Worm (Caenorhabditis elegans) whole organism, L1 larva: ENCODE data around the gene rab-14.

ENCODE experiments used
- C34B4.2 ChIP-seq: sonication (generic microtip); optimal IDR thresholded peaks from 2 replicates; lab custom pipeline; 2017; ENCODE audit warnings: mild to moderate bottlenecking, missing genetic modification characterization, missing compliant biosample characterization
- Y116A8C.19 ChIP-seq: sonication (generic microtip); optimal IDR thresholded peaks from 2 replicates; lab custom pipeline; 2016; ENCODE audit warnings: missing compliant biosample characterization, missing genetic modification characterization, borderline replicate concordance
- aha-1 ChIP-seq: fragments of 150-350 bp; optimal IDR thresholded peaks from 2 replicates; lab custom pipeline; 2014; ENCODE audit warnings: missing biosample characterization, missing genetic modification characterization
- aly-2 ChIP-seq: fragments of 150-350 bp; optimal IDR thresholded peaks from 2 replicates; lab custom pipeline; 2014; ENCODE audit warnings: missing biosample characterization, missing genetic modification characterization
- blmp-1 ChIP-seq: fragments of 150-350 bp; optimal IDR thresholded peaks from 2 replicates; lab custom pipeline; 2014; ENCODE audit warnings: missing biosample characterization, missing genetic modification characterization
- ceh-63 ChIP-seq: fragments of 200-800 bp; sonication (Bioruptor generic); optimal IDR thresholded peaks from 2 replicates; lab custom pipeline; 2018; ENCODE audit warnings: mild to moderate bottlenecking, missing genetic modification characterization, missing compliant biosample characterization
- ceh-82 ChIP-seq, 3 experiments: fragments of 150-350 bp in 1 of 3; sonication (generic microtip) in 2 of 3; optimal IDR thresholded peaks; 2 replicates each; lab custom pipeline; 2014 to 2017; ENCODE audit warnings: missing biosample characterization in 3 of 3, missing genetic modification characterization in 3 of 3
- ceh-88 ChIP-seq: fragments of 200-800 bp; sonication (Bioruptor generic); IDR thresholded peaks from 2 replicates; pipeline ENCODE4 v1.3.6; 2022; ENCODE audit warnings: missing genetic modification characterization, missing compliant biosample characterization
- ces-1 ChIP-seq: fragments of 150-350 bp; optimal IDR thresholded peaks from 2 replicates; lab custom pipeline; 2014; ENCODE audit warnings: missing biosample characterization, missing genetic modification reagents, missing genetic modification characterization
- dsc-1 ChIP-seq: sonication (generic microtip); optimal IDR thresholded peaks from 2 replicates; lab custom pipeline; 2016; ENCODE audit warnings: mild to moderate bottlenecking, missing genetic modification characterization, missing compliant biosample characterization
- egl-13 ChIP-seq: sonication (generic microtip); optimal IDR thresholded peaks from 2 replicates; lab custom pipeline; 2016; ENCODE audit warnings: missing genotype, missing genetic modification reagents, missing genetic modification characterization, missing compliant biosample characterization
- egl-27 ChIP-seq, 2 experiments: fragments of 150-350 bp in 1 of 2; sonication (generic microtip); optimal IDR thresholded peaks; 3 replicates each; lab custom pipeline; 2017 to 2018; ENCODE audit warnings: missing biosample characterization in 2 of 2, missing genetic modification characterization in 2 of 2, missing genetic modification reagents in 2 of 2
- elt-2 ChIP-seq: sonication (generic microtip); optimal IDR thresholded peaks from 2 replicates; lab custom pipeline; 2016; ENCODE audit warnings: missing genetic modification characterization, mild to moderate bottlenecking, inconsistent platforms, missing compliant biosample characterization, missing genetic modification reagents
- fkh-10 ChIP-seq: sonication (generic microtip); optimal IDR thresholded peaks from 2 replicates; lab custom pipeline; 2017; ENCODE audit warnings: missing biosample characterization, missing genetic modification reagents, missing genetic modification characterization
- fkh-8 ChIP-seq: sonication (generic microtip); optimal IDR thresholded peaks from 2 replicates; lab custom pipeline; 2016; ENCODE audit warnings: mild to moderate bottlenecking, missing genetic modification characterization, missing compliant biosample characterization
- fos-1 ChIP-seq: fragments of 150-350 bp; optimal IDR thresholded peaks from 2 replicates; lab custom pipeline; 2014; ENCODE audit warnings: missing biosample characterization, missing genetic modification characterization
- hlh-17 ChIP-seq: fragments of 200-800 bp; sonication (Bioruptor generic); optimal IDR thresholded peaks from 2 replicates; lab custom pipeline; 2018; ENCODE audit warnings: missing genetic modification characterization, mild to moderate bottlenecking, missing compliant biosample characterization, moderate library complexity, borderline replicate concordance
- hlh-4 ChIP-seq: sonication (generic microtip); optimal IDR thresholded peaks from 2 replicates; lab custom pipeline; 2016; ENCODE audit warnings: mild to moderate bottlenecking, missing genetic modification characterization, missing compliant biosample characterization
- irx-1 ChIP-seq: sonication (generic microtip); optimal IDR thresholded peaks from 2 replicates; lab custom pipeline; 2016; ENCODE audit warnings: missing genetic modification characterization, missing compliant biosample characterization
- isw-1 ChIP-seq: fragments of 200-800 bp; sonication (Bioruptor generic); IDR thresholded peaks from 2 replicates; pipeline ENCODE4 v1.3.6; 2022; ENCODE audit warnings: missing genetic modification characterization, missing compliant biosample characterization
- jun-1 ChIP-seq: fragments of 150-350 bp; optimal IDR thresholded peaks from 2 replicates; lab custom pipeline; 2014; ENCODE audit warnings: missing biosample characterization, missing genetic modification reagents, missing genetic modification characterization
- lin-15B ChIP-seq: fragments of 150-350 bp; sonication (generic microtip); optimal IDR thresholded peaks from 3 replicates; lab custom pipeline; 2014; ENCODE audit warnings: missing biosample characterization, missing genetic modification characterization
- lin-35 ChIP-seq, 2 experiments: fragments of 150-350 bp; optimal IDR thresholded peaks; 2 replicates each; lab custom pipeline; 2014; ENCODE audit warnings: missing biosample characterization in 2 of 2, missing genetic modification characterization in 2 of 2, missing genetic modification reagents in 2 of 2
- lin-39 ChIP-seq: fragments of 150-350 bp; optimal IDR thresholded peaks from 2 replicates; lab custom pipeline; 2014; ENCODE audit warnings: missing biosample characterization, missing genetic modification reagents, missing genetic modification characterization
- lir-3 ChIP-seq: sonication (generic microtip); optimal IDR thresholded peaks from 2 replicates; lab custom pipeline; 2016; ENCODE audit warnings: mild to moderate bottlenecking, missing genetic modification characterization, moderate library complexity, missing compliant biosample characterization; ENCODE audit not compliant: poor library complexity
- mab-9 ChIP-seq: fragments of 200-800 bp; sonication (Bioruptor generic); IDR thresholded peaks from 2 replicates; pipeline ENCODE4 v1.3.6; 2022; ENCODE audit warnings: missing genetic modification reagents, missing genetic modification characterization, missing compliant biosample characterization
- mdl-1 ChIP-seq, 2 experiments: fragments of 150-350 bp; optimal IDR thresholded peaks; 2 replicates each; lab custom pipeline; 2014 to 2017; ENCODE audit warnings: missing biosample characterization in 2 of 2, missing genetic modification characterization in 2 of 2, inconsistent platforms in 1 of 2
- mef-2 ChIP-seq: fragments of 150-350 bp; optimal IDR thresholded peaks from 2 replicates; lab custom pipeline; 2014; ENCODE audit warnings: missing biosample characterization, missing genetic modification characterization
- mep-1 ChIP-seq: fragments of 150-350 bp; optimal IDR thresholded peaks from 2 replicates; lab custom pipeline; 2014; ENCODE audit warnings: missing biosample characterization, missing genetic modification characterization
- nhr-11 ChIP-seq: fragments of 150-350 bp; optimal IDR thresholded peaks from 2 replicates; lab custom pipeline; 2014; ENCODE audit warnings: missing biosample characterization, missing genetic modification characterization
- nhr-19 ChIP-seq: fragments of 200-800 bp; sonication (Bioruptor generic); conservative IDR thresholded peaks from 2 replicates; pipeline ENCODE4 v1.3.6; 2022; ENCODE audit warnings: missing genetic modification characterization, missing compliant biosample characterization
- nhr-20 ChIP-seq: sonication (generic microtip); optimal IDR thresholded peaks from 2 replicates; lab custom pipeline; 2016; ENCODE audit warnings: mild to moderate bottlenecking, missing genetic modification characterization, missing compliant biosample characterization
- nhr-237 ChIP-seq: fragments of 150-350 bp; optimal IDR thresholded peaks from 2 replicates; lab custom pipeline; 2014; ENCODE audit warnings: missing biosample characterization, missing genetic modification characterization
- nhr-28 ChIP-seq: fragments of 150-350 bp; optimal IDR thresholded peaks from 2 replicates; lab custom pipeline; 2014; ENCODE audit warnings: missing biosample characterization, missing genetic modification characterization
- nhr-47 ChIP-seq: sonication (generic microtip); optimal IDR thresholded peaks from 2 replicates; lab custom pipeline; 2016; ENCODE audit warnings: mild to moderate bottlenecking, missing genetic modification characterization, moderate library complexity, missing compliant biosample characterization
- nhr-71 ChIP-seq: sonication (generic microtip); optimal IDR thresholded peaks from 2 replicates; lab custom pipeline; 2016; ENCODE audit warnings: mild to moderate bottlenecking, missing genetic modification characterization, moderate library complexity, missing compliant biosample characterization
- nhr-76 ChIP-seq: sonication (generic microtip); optimal IDR thresholded peaks from 2 replicates; lab custom pipeline; 2017; ENCODE audit warnings: missing biosample characterization, missing genetic modification characterization
- nhr-77 ChIP-seq: fragments of 150-350 bp; optimal IDR thresholded peaks from 2 replicates; lab custom pipeline; 2014; ENCODE audit warnings: missing biosample characterization, missing genetic modification characterization
- nhr-84 ChIP-seq: sonication (generic microtip); optimal IDR thresholded peaks from 2 replicates; lab custom pipeline; 2017; ENCODE audit warnings: missing biosample characterization, missing genetic modification characterization
- pqm-1 ChIP-seq: sonication (generic microtip); optimal IDR thresholded peaks from 3 replicates; lab custom pipeline; 2017; ENCODE audit warnings: missing biosample characterization, missing genetic modification characterization
- skn-1 ChIP-seq: fragments of 150-350 bp; optimal IDR thresholded peaks from 2 replicates; lab custom pipeline; 2014; ENCODE audit warnings: missing biosample characterization, missing genetic modification characterization
- snpc-4 ChIP-seq: fragments of 150-350 bp; optimal IDR thresholded peaks from 2 replicates; lab custom pipeline; 2014; ENCODE audit warnings: missing biosample characterization, missing genetic modification characterization
- snu-23 ChIP-seq: sonication (generic microtip); optimal IDR thresholded peaks from 2 replicates; lab custom pipeline; 2016; ENCODE audit warnings: missing genetic modification characterization, missing compliant biosample characterization
- sox-4 ChIP-seq: sonication (generic microtip); optimal IDR thresholded peaks from 2 replicates; lab custom pipeline; 2016; ENCODE audit warnings: missing genetic modification characterization, missing compliant biosample characterization
- sup-37 ChIP-seq: fragments of 200-800 bp; sonication (Bioruptor generic); optimal IDR thresholded peaks from 2 replicates; lab custom pipeline; 2018; ENCODE audit warnings: mild to moderate bottlenecking, missing genetic modification characterization, missing compliant biosample characterization
- swsn-7 ChIP-seq: sonication (generic microtip); optimal IDR thresholded peaks from 2 replicates; lab custom pipeline; 2016; ENCODE audit warnings: missing genetic modification characterization, missing compliant biosample characterization
- unc-130 ChIP-seq: fragments of 150-350 bp; optimal IDR thresholded peaks from 2 replicates; lab custom pipeline; 2017; ENCODE audit warnings: missing biosample characterization, missing genetic modification characterization, inconsistent platforms
- unc-30 ChIP-seq: sonication (generic microtip); optimal IDR thresholded peaks from 2 replicates; lab custom pipeline; 2017; ENCODE audit warnings: missing biosample characterization, missing genetic modification characterization
- unc-86 ChIP-seq: sonication (generic microtip); optimal IDR thresholded peaks from 2 replicates; lab custom pipeline; 2016; ENCODE audit warnings: missing genetic modification characterization, missing compliant biosample characterization
- unc-98 ChIP-seq: fragments of 200-800 bp; sonication (Bioruptor generic); IDR thresholded peaks from 2 replicates; pipeline ENCODE4 v1.3.6; 2022; ENCODE audit warnings: missing genetic modification characterization, missing compliant biosample characterization
- vab-15 ChIP-seq: sonication (generic microtip); optimal IDR thresholded peaks from 2 replicates; lab custom pipeline; 2017; ENCODE audit warnings: missing genotype, mild to moderate bottlenecking, missing genetic modification characterization, missing compliant biosample characterization
- zip-4 ChIP-seq: fragments of 200-800 bp; sonication (Bioruptor generic); optimal IDR thresholded peaks from 2 replicates; lab custom pipeline; 2018; ENCODE audit warnings: mild to moderate bottlenecking, missing genetic modification characterization, moderate library complexity, missing compliant biosample characterization
- ztf-4 ChIP-seq: fragments of 150-350 bp; optimal IDR thresholded peaks from 2 replicates; lab custom pipeline; 2014; ENCODE audit warnings: missing biosample characterization, missing genetic modification characterization

rab-14 gene

DNA sequence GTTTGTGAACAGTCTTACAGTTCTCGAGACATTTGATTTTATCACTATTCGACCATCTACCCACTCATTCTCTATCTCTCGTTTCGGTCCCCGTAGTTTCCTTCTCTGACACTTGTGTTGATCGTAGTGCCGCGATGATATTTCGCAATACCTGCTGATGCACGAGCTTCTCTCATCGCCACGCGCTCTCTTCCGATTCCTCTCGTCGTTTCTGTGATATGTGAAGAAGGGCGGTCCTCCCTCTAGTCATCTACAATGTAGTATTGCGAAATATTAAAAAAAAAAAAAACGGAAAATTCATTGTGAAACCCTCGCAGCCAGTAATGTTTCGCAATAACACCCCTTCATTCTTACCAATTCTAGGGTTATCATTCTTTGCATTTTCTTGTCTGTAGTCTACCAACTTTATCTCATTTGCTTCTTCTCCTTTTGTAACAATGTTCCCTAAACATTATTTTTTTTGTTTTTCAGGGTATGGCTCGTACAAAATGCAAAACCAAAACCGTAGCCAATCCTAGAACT lies 1.1 kb upstream of the rab-14 start, which contains the start of gene nipi-3 (continued):
- peak; percentile 56 for TF ChIP-seq lin-15B (tag; lab: Kevin White, UChicago)
- TF ChIP-seq nhr-84 (tag; lab: Kevin White, UChicago) = no peak
- TF ChIP-seq sup-37 (GFP tag; lab: Kevin White, UChicago) = peak; percentile 76
- TF ChIP-seq elt-2 = peak; percentile 87
- peak; percentile 30 for TF ChIP-seq pqm-1
- peak; percentile 80 for TF ChIP-seq ztf-4 (tag; lab: Kevin White, UChicago)
- peak; percentile 77 for TF ChIP-seq isw-1
- TF ChIP-seq Y116A8C.19 (tag; lab: Kevin White, UChicago) = no peak
- peak; percentile 85 for TF ChIP-seq nhr-19
- peak; percentile 92 for TF ChIP-seq nhr-11 (tag; lab: Kevin White, UChicago)
- no peak for TF ChIP-seq hlh-4
- peak; percentile 4 for TF ChIP-seq unc-30
- TF ChIP-seq mab-9 = peak; percentile 52; the same call in 1 of the 2 replicates
- peak; percentile 71 to 85 for TF ChIP-seq lin-35 (GFP tag; optimal IDR thresholded peaks at IDR 0.05; lab: Kevin White, UChicago)
- TF ChIP-seq sox-4 (tag; lab: Kevin White, UChicago) = peak; percentile 18
- no peak for TF ChIP-seq vab-15 (tag; lab: Kevin White, UChicago)
- TF ChIP-seq lir-3 (tag; lab: Kevin White, UChicago) = peak; percentile 63
- TF ChIP-seq egl-13 (tag; lab: Kevin White, UChicago) = peak; percentile 80
- peak; percentile 85 for TF ChIP-seq snpc-4
- no peak for TF ChIP-seq ceh-63
- TF ChIP-seq C34B4.2 = no peak
- no peak for TF ChIP-seq aha-1 (tag; lab: Kevin White, UChicago)
- TF ChIP-seq unc-130 (tag; lab: Kevin White, UChicago) = peak; percentile 92
- TF ChIP-seq mdl-1 (tag; optimal IDR thresholded peaks at IDR 0.05; lab: Kevin White, UChicago) = peak; percentile 33 to 99
- TF ChIP-seq skn-1 (tag; lab: Kevin White, UChicago) = peak; percentile 98
- peak; percentile 99 for TF ChIP-seq nhr-20
- TF ChIP-seq ceh-82 (tag; optimal IDR thresholded peaks at IDR 0.05; lab: Kevin White, UChicago) = peak; percentile 92 to 96 (median 94)
- TF ChIP-seq ces-1 = no peak
- peak; percentile 62 for TF ChIP-seq mef-2 (tag; lab: Kevin White, UChicago)
- TF ChIP-seq swsn-7 (tag; lab: Kevin White, UChicago) = peak; percentile 93
- TF ChIP-seq nhr-76 = no peak
- TF ChIP-seq nhr-47 (tag; lab: Kevin White, UChicago) = peak; percentile 90
- TF ChIP-seq irx-1 (tag; lab: Kevin White, UChicago) = peak; percentile 73
- TF ChIP-seq nhr-71 = peak; percentile 97
- peak; percentile 98 for TF ChIP-seq jun-1 (tag; lab: Kevin White, UChicago)
- TF ChIP-seq nhr-237 (tag; lab: Kevin White, UChicago) = peak; percentile 95
- TF ChIP-seq ceh-88 (GFP tag; lab: Robert Waterston, UW) = no peak; the same call in 1 of the 2 replicates
- TF ChIP-seq nhr-28 (tag; lab: Kevin White, UChicago) = peak; percentile 84
- TF ChIP-seq nhr-77 (tag; lab: Kevin White, UChicago) = peak; percentile 93
- peak; percentile 45; the same call in 1 of the 2 replicates for TF ChIP-seq unc-98 (GFP tag; lab: Robert Waterston, UW)
- peak; percentile 94 for TF ChIP-seq mep-1
- no peak for TF ChIP-seq hlh-17
- peak; percentile 68 for TF ChIP-seq dsc-1 (tag; lab: Kevin White, UChicago)
- TF ChIP-seq fkh-10 = peak; percentile 80
- peak; percentile 43 for TF ChIP-seq blmp-1 (tag; lab: Kevin White, UChicago)
- TF ChIP-seq fos-1 = peak; percentile 88
- TF ChIP-seq lin-39 (tag; lab: Kevin White, UChicago) = peak; percentile 19
- TF ChIP-seq unc-86 = peak; percentile 62
- TF ChIP-seq snu-23 (GFP tag; lab: Kevin White, UChicago) = peak; percentile 94
- TF ChIP-seq fkh-8 = peak; percentile 89
- peak; percentile 78 for TF ChIP-seq aly-2 (tag; lab: Kevin White, UChicago)
- TF ChIP-seq egl-27 (tag; optimal IDR thresholded peaks at IDR 0.05; lab: Kevin White, UChicago) = peak; percentile 82 to 85
- peak; percentile 100 for TF ChIP-seq zip-4 (GFP tag; lab: Kevin White, UChicago)
